Fruit fly (Drosophila melanogaster): Measurements from ENCODE around the gene CG12535.

The CG12535 gene

DNA sequence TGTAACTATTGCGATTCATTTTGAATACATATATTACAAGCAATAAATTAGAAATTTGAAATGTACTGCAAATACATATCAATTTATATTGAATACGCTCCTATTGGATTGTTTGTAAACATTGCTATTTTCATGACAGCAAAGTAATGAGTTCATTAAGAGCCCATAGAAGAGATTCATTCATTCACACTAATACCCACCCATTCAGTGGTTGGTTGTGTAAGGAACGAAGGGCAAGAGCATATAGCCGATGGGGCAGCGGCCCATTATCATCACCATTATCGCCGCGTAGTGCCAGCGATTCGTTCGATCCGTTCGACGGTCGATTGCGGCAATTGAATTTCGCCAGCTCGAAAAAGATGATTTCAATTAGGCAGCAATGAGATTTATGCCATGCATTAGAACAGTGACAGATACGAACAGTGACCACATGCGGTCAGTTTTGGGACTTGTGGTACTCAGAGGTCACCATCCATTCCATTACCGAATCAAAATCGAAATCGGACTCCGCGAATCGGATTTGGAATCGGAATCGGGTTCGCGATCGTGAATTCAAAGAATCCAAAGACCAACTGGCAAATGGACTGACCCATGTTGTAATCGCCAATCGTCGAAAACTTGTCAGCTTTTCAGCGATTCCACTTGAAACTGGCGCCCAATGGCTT lies 6.1 kb downstream of the CG12535 start (continued):
- TF ChIP-seq pum (GFP tag; optimal IDR thresholded peaks at IDR 0.05) (no peak), Nf-YA (GFP tag; IDR thresholded peaks at IDR 0.05) (no peak), CG10979 (tag; optimal IDR thresholded peaks at IDR 0.05) (no peak), lilli (GFP tag; optimal IDR thresholded peaks at IDR 0.05) (no peak), CrebB (tag; optimal IDR thresholded peaks at IDR 0.05) (no peak), Dll (GFP tag; IDR thresholded peaks at IDR 0.05; ENCODE audit: partially characterized antibody) (no peak), hkb (optimal IDR thresholded peaks at IDR 0.05) (no peak), hkb (GFP tag; IDR thresholded peaks at IDR 0.05) (no peak), Hey (tag; optimal IDR thresholded peaks at IDR 0.05) (no peak), da (GFP tag; optimal IDR thresholded peaks at IDR 0.05) (no peak), knrl (GFP tag; IDR thresholded peaks at IDR 0.05; ENCODE audit: partially characterized antibody) (no peak), CG8478 (optimal IDR thresholded peaks at IDR 0.05) (no peak), CG17361 (GFP tag; IDR thresholded peaks at IDR 0.05) (no peak), wor (GFP tag; IDR thresholded peaks at IDR 0.05) (no peak), CG2678 (tag; optimal IDR thresholded peaks at IDR 0.05) (peak; percentile 22), Hr78 (GFP tag; optimal IDR thresholded peaks at IDR 0.05) (no peak), Abd-B (GFP tag; optimal IDR thresholded peaks at IDR 0.05) (no peak), CG6272 (GFP tag; IDR thresholded peaks at IDR 0.05) (no peak), Lpt (GFP tag; optimal IDR thresholded peaks at IDR 0.05) (no peak), cas (GFP tag; IDR thresholded peaks at IDR 0.05) (no peak), org-1 (GFP tag; optimal IDR thresholded peaks at IDR 0.05) (no peak), nmo (GFP tag; optimal IDR thresholded peaks at IDR 0.05) (no peak), B-H1 (GFP tag; IDR thresholded peaks at IDR 0.05) (no peak), stc (GFP tag; IDR thresholded peaks at IDR 0.05) (no peak), gsb-n (tag; optimal IDR thresholded peaks at IDR 0.05) (no peak), cg (GFP tag; optimal IDR thresholded peaks at IDR 0.05) (no peak), CG30403 (GFP tag; optimal IDR thresholded peaks at IDR 0.05) (peak; percentile 15), CG12942 (GFP tag; optimal IDR thresholded peaks at IDR 0.05) (no peak), pita (GFP tag; optimal IDR thresholded peaks at IDR 0.05) (no peak), Poxn (GFP tag; IDR thresholded peaks at IDR 0.05) (no peak), HLH54F (GFP tag; optimal IDR thresholded peaks at IDR 0.05) (no peak), CG13775 (GFP tag; optimal IDR thresholded peaks at IDR 0.05) (no peak), CG7987 (GFP tag; optimal IDR thresholded peaks at IDR 0.05) (peak; percentile 30), Dp (GFP tag; optimal IDR thresholded peaks at IDR 0.05) (no peak), vvl (GFP tag; IDR thresholded peaks at IDR 0.05) (no peak), Bteb2 (GFP tag; optimal IDR thresholded peaks at IDR 0.05) (no peak), CG14667 (GFP tag; IDR thresholded peaks at IDR 0.05) (no peak), CG3995 (GFP tag; optimal IDR thresholded peaks at IDR 0.05) (no peak), dysf (GFP tag; IDR thresholded peaks at IDR 0.05) (no peak), Antp (GFP tag; optimal IDR thresholded peaks at IDR 0.05) (no peak), jigr1 (GFP tag; IDR thresholded peaks at IDR 0.05) (no peak), ranshi (GFP tag; IDR thresholded peaks at IDR 0.05) (no peak), unc-4 (GFP tag; IDR thresholded peaks at IDR 0.05; ENCODE audit: partially characterized antibody) (no peak), ato (GFP tag; IDR thresholded peaks at IDR 0.05; ENCODE audit: partially characterized antibody) (no peak), CG8765 (GFP tag; IDR thresholded peaks at IDR 0.05) (no peak), CG15073 (GFP tag; optimal IDR thresholded peaks at IDR 0.05) (no peak), h (optimal IDR thresholded peaks at IDR 0.05) (no peak)
